Fruit fly (Drosophila melanogaster) whole organism, embryonic: Measurements from ENCODE around the gene kri.

Source experiments
- B-H2 ChIP-seq: fragments of 200-800 bp; sonication (Bioruptor generic); optimal IDR thresholded peaks from 2 replicates; lab custom pipeline; 2018; ENCODE audit warnings: missing biosample characterization, mild to moderate bottlenecking, missing genetic modification characterization
- CG11398 ChIP-seq: fragments of 200-800 bp; sonication (Bioruptor generic); optimal IDR thresholded peaks from 2 replicates; lab custom pipeline; 2016; ENCODE audit warnings: missing biosample characterization, missing genetic modification characterization
- CG11456 ChIP-seq: fragments of 200-800 bp; sonication (Bioruptor generic); IDR thresholded peaks from 3 replicates; pipeline ENCODE4 v1.3.6; 2022; ENCODE audit warnings: missing biosample characterization, missing genetic modification characterization
- CG11723 ChIP-seq: fragments of 200-800 bp; sonication (Bioruptor generic); optimal IDR thresholded peaks from 2 replicates; lab custom pipeline; 2017; ENCODE audit warnings: missing biosample characterization, mild to moderate bottlenecking, missing genetic modification characterization
- CG12071 ChIP-seq: fragments of 200-800 bp; sonication (Bioruptor generic); optimal IDR thresholded peaks from 3 replicates; lab custom pipeline; 2018; ENCODE audit warnings: missing biosample characterization, mild to moderate bottlenecking, missing genetic modification characterization
- CG12104 ChIP-seq: fragments of 200-800 bp; sonication (Bioruptor generic); optimal IDR thresholded peaks from 3 replicates; lab custom pipeline; 2016; ENCODE audit warnings: missing biosample characterization, missing genetic modification characterization
- CG15269 ChIP-seq: fragments of 200-800 bp; sonication (Bioruptor generic); optimal IDR thresholded peaks from 2 replicates; lab custom pipeline; 2018; ENCODE audit warnings: missing biosample characterization, mild to moderate bottlenecking, missing genetic modification characterization, moderate library complexity
- CG1529 ChIP-seq: fragments of 200-800 bp; sonication (Bioruptor generic); optimal IDR thresholded peaks from 3 replicates; lab custom pipeline; 2018; ENCODE audit warnings: missing biosample characterization, missing genetic modification characterization
- CG15601 ChIP-seq: fragments of 200-800 bp; sonication (Bioruptor generic); optimal IDR thresholded peaks from 3 replicates; lab custom pipeline; 2019; ENCODE audit warnings: missing biosample characterization, mild to moderate bottlenecking, missing genetic modification characterization, moderate library complexity
- CG16779 ChIP-seq: fragments of 200-800 bp; sonication (Bioruptor generic); IDR thresholded peaks from 2 replicates; pipeline ENCODE4 v1.3.6; 2022; ENCODE audit warnings: missing biosample characterization, missing genetic modification characterization
- CG17361 ChIP-seq: fragments of 200-800 bp; sonication (Bioruptor generic); IDR thresholded peaks from 3 replicates; pipeline ENCODE4 v1.3.6; 2022; ENCODE audit warnings: missing biosample characterization, missing genetic modification characterization
- CG17802 ChIP-seq: fragments of 200-800 bp; sonication (Bioruptor generic); optimal IDR thresholded peaks from 2 replicates; lab custom pipeline; 2018; ENCODE audit warnings: missing biosample characterization, mild to moderate bottlenecking, missing genetic modification characterization, moderate library complexity
- CG18476 ChIP-seq: fragments of 200-800 bp; sonication (Bioruptor generic); optimal IDR thresholded peaks from 2 replicates; lab custom pipeline; 2016; ENCODE audit warnings: missing biosample characterization, mild to moderate bottlenecking, missing genetic modification characterization
- CG32532 ChIP-seq: fragments of 200-800 bp; sonication (Bioruptor generic); IDR thresholded peaks from 2 replicates; pipeline ENCODE4 v1.3.6; 2022; ENCODE audit warnings: missing biosample characterization, missing genetic modification characterization
- CG3281 ChIP-seq: fragments of 200-800 bp; sonication (Bioruptor generic); optimal IDR thresholded peaks from 3 replicates; lab custom pipeline; 2017; ENCODE audit warnings: missing biosample characterization, mild to moderate bottlenecking, missing genetic modification characterization
- CG4404 ChIP-seq: fragments of 200-800 bp; sonication (Bioruptor generic); IDR thresholded peaks from 2 replicates; pipeline ENCODE4 v1.3.6; 2022; ENCODE audit warnings: missing biosample characterization, missing genetic modification characterization
- CG5245 ChIP-seq: fragments of 200-800 bp; sonication (Bioruptor generic); optimal IDR thresholded peaks from 3 replicates; lab custom pipeline; 2016; ENCODE audit warnings: missing biosample characterization, missing genetic modification characterization
- CG6813 ChIP-seq: fragments of 200-800 bp; sonication (Bioruptor generic); optimal IDR thresholded peaks from 2 replicates; lab custom pipeline; 2017; ENCODE audit warnings: missing biosample characterization, missing genetic modification characterization, mild to moderate bottlenecking, moderate library complexity, missing genetic modification reagents
- CG8089 ChIP-seq: fragments of 200-800 bp; sonication (Bioruptor generic); optimal IDR thresholded peaks from 3 replicates; lab custom pipeline; 2016; ENCODE audit warnings: missing biosample characterization, missing genetic modification characterization
- CG9437 ChIP-seq: fragments of 200-800 bp; sonication (Bioruptor generic); optimal IDR thresholded peaks from 2 replicates; lab custom pipeline; 2018; ENCODE audit warnings: missing biosample characterization, mild to moderate bottlenecking, missing genetic modification characterization
- CG9817 ChIP-seq: fragments of 200-800 bp; sonication (Bioruptor generic); optimal IDR thresholded peaks from 2 replicates; lab custom pipeline; 2018; ENCODE audit warnings: missing biosample characterization, mild to moderate bottlenecking, missing genetic modification characterization, moderate library complexity
- CoRest ChIP-seq: fragments of 200-800 bp; sonication (Bioruptor generic); optimal IDR thresholded peaks from 3 replicates; lab custom pipeline; 2018; ENCODE audit warnings: missing biosample characterization, mild to moderate bottlenecking, missing genetic modification characterization, moderate library complexity
- D19B ChIP-seq: fragments of 200-800 bp; sonication (Bioruptor generic); optimal IDR thresholded peaks from 2 replicates; lab custom pipeline; 2017; ENCODE audit warnings: missing biosample characterization, mild to moderate bottlenecking, missing genetic modification characterization
- Dbx ChIP-seq: fragments of 200-800 bp; sonication (Bioruptor generic); IDR thresholded peaks from 3 replicates; pipeline ENCODE4 v1.3.6; 2022; ENCODE audit warnings: missing biosample characterization, missing genetic modification characterization
- Dll ChIP-seq: fragments of 200-800 bp; sonication (Bioruptor generic); IDR thresholded peaks from 4 replicates; pipeline ENCODE4 v1.3.6; 2022; ENCODE audit warnings: missing biosample characterization, missing genetic modification characterization; ENCODE audit not compliant: partially characterized antibody
- GATAe ChIP-seq: fragments of 200-800 bp; sonication (Bioruptor generic); conservative IDR thresholded peaks from 2 replicates; pipeline ENCODE4 v1.3.6; 2022; ENCODE audit warnings: missing biosample characterization, missing genetic modification characterization
- H15 ChIP-seq: fragments of 200-800 bp; sonication (Bioruptor generic); IDR thresholded peaks from 3 replicates; pipeline ENCODE4 v1.3.6; 2022; ENCODE audit warnings: missing biosample characterization, missing genetic modification characterization
- HLH3B ChIP-seq: fragments of 200-800 bp; sonication (Bioruptor generic); IDR thresholded peaks from 2 replicates; pipeline ENCODE4 v1.3.6; 2022; ENCODE audit warnings: missing biosample characterization, missing genetic modification characterization
- MTF-1 ChIP-seq: fragments of 200-800 bp; sonication (Bioruptor generic); optimal IDR thresholded peaks from 2 replicates; lab custom pipeline; 2018; ENCODE audit warnings: missing biosample characterization, mild to moderate bottlenecking, missing genetic modification characterization, borderline replicate concordance
- Myb ChIP-seq: fragments of 200-800 bp; sonication (Bioruptor generic); optimal IDR thresholded peaks from 2 replicates; lab custom pipeline; 2016; ENCODE audit warnings: missing biosample characterization, missing genetic modification characterization
- Side ChIP-seq: fragments of 200-800 bp; sonication (Bioruptor generic); optimal IDR thresholded peaks from 2 replicates; lab custom pipeline; 2016; ENCODE audit warnings: missing biosample characterization, missing genetic modification characterization
- Spps ChIP-seq: fragments of 200-800 bp; sonication (Bioruptor generic); optimal IDR thresholded peaks from 2 replicates; lab custom pipeline; 2018; ENCODE audit warnings: missing biosample characterization, mild to moderate bottlenecking, missing genetic modification characterization
- Ssrp ChIP-seq: fragments of 200-800 bp; sonication (Bioruptor generic); optimal IDR thresholded peaks from 2 replicates; lab custom pipeline; 2018; ENCODE audit warnings: missing biosample characterization, mild to moderate bottlenecking, missing genetic modification characterization, moderate library complexity
- ap ChIP-seq: fragments of 200-800 bp; sonication (Bioruptor generic); IDR thresholded peaks from 2 replicates; pipeline ENCODE4 v1.3.6; 2022; ENCODE audit warnings: missing biosample characterization, missing genetic modification characterization
- ara ChIP-seq: fragments of 200-800 bp; sonication (Bioruptor generic); IDR thresholded peaks from 2 replicates; pipeline ENCODE4 v1.3.6; 2022; ENCODE audit warnings: missing biosample characterization, missing genetic modification characterization
- ash1 ChIP-seq: fragments of 200-800 bp; sonication (Bioruptor generic); optimal IDR thresholded peaks from 2 replicates; lab custom pipeline; 2018; ENCODE audit warnings: missing biosample characterization, mild to moderate bottlenecking, missing genetic modification characterization
- bcd ChIP-seq: fragments of 200-800 bp; sonication (Bioruptor generic); optimal IDR thresholded peaks from 2 replicates; lab custom pipeline; 2017; ENCODE audit warnings: missing biosample characterization, mild to moderate bottlenecking, missing genetic modification characterization
- croc ChIP-seq: fragments of 200-800 bp; sonication (Bioruptor generic); conservative IDR thresholded peaks from 3 replicates; pipeline ENCODE4 v1.3.6; 2022; ENCODE audit warnings: missing biosample characterization, missing genetic modification characterization
- dysf ChIP-seq: fragments of 200-800 bp; sonication (Bioruptor generic); IDR thresholded peaks from 3 replicates; pipeline ENCODE4 v1.3.6; 2022; ENCODE audit warnings: missing biosample characterization, missing genetic modification characterization
- eyg ChIP-seq: fragments of 200-800 bp; sonication (Bioruptor generic); optimal IDR thresholded peaks from 3 replicates; lab custom pipeline; 2016; ENCODE audit warnings: missing biosample characterization, missing genetic modification characterization
- jing ChIP-seq: fragments of 200-800 bp; sonication (Bioruptor generic); optimal IDR thresholded peaks from 2 replicates; lab custom pipeline; 2018; ENCODE audit warnings: missing biosample characterization, mild to moderate bottlenecking, missing genetic modification characterization
- lola ChIP-seq, 3 experiments: fragments of >200 bp in 2 of 3; fragments of 200-800 bp in 1 of 3; sonication (Bioruptor generic) in 1 of 3; optimal IDR thresholded peaks; 2 replicates each; lab custom pipeline; 2017 to 2019; ENCODE audit warnings: missing biosample characterization in 3 of 3, missing genetic modification characterization in 3 of 3, mild to moderate bottlenecking in 1 of 3, moderate library complexity in 1 of 3
- nau ChIP-seq: fragments of 200-800 bp; sonication (Bioruptor generic); optimal IDR thresholded peaks from 3 replicates; lab custom pipeline; 2017; ENCODE audit warnings: missing biosample characterization, mild to moderate bottlenecking, missing genetic modification characterization, missing genetic modification reagents
- nerfin-2 ChIP-seq: fragments of 200-800 bp; sonication (Bioruptor generic); IDR thresholded peaks from 2 replicates; pipeline ENCODE4 v1.3.6; 2022; ENCODE audit warnings: missing biosample characterization, missing genetic modification characterization; ENCODE audit not compliant: partially characterized antibody
- otp ChIP-seq: fragments of 200-800 bp; sonication (Bioruptor generic); IDR thresholded peaks from 3 replicates; pipeline ENCODE4, ENCODE4 v1.3.6; 2022; ENCODE audit warnings: missing biosample characterization, missing genetic modification characterization
- phol ChIP-seq: fragments of 200-800 bp; sonication (Bioruptor generic); optimal IDR thresholded peaks from 3 replicates; lab custom pipeline; 2018; ENCODE audit warnings: missing biosample characterization, mild to moderate bottlenecking, missing genetic modification characterization, moderate library complexity
- pita ChIP-seq: fragments of 200-800 bp; sonication (Bioruptor generic); optimal IDR thresholded peaks from 2 replicates; lab custom pipeline; 2017; ENCODE audit warnings: missing biosample characterization, mild to moderate bottlenecking, missing genetic modification characterization
- ro ChIP-seq: fragments of 200-800 bp; sonication (Bioruptor generic); IDR thresholded peaks from 2 replicates; pipeline ENCODE4 v1.3.6; 2022; ENCODE audit warnings: missing biosample characterization, missing genetic modification characterization
- salm ChIP-seq: fragments of 200-800 bp; sonication (Bioruptor generic); optimal IDR thresholded peaks from 2 replicates; lab custom pipeline; 2018; ENCODE audit warnings: missing biosample characterization, mild to moderate bottlenecking, missing genetic modification characterization
- shn ChIP-seq: fragments of 200-800 bp; sonication (Bioruptor generic); optimal IDR thresholded peaks from 3 replicates; lab custom pipeline; 2016; ENCODE audit warnings: missing biosample characterization, missing genetic modification characterization
- stwl ChIP-seq: fragments of 200-800 bp; sonication (Bioruptor generic); optimal IDR thresholded peaks from 3 replicates; lab custom pipeline; 2018; ENCODE audit warnings: missing biosample characterization, mild to moderate bottlenecking, missing genetic modification characterization, moderate library complexity
- usp ChIP-seq: fragments of >200 bp; optimal IDR thresholded peaks from 2 replicates; lab custom pipeline; 2017; ENCODE audit warnings: missing biosample characterization, missing genetic modification characterization

The kri gene

DNA sequence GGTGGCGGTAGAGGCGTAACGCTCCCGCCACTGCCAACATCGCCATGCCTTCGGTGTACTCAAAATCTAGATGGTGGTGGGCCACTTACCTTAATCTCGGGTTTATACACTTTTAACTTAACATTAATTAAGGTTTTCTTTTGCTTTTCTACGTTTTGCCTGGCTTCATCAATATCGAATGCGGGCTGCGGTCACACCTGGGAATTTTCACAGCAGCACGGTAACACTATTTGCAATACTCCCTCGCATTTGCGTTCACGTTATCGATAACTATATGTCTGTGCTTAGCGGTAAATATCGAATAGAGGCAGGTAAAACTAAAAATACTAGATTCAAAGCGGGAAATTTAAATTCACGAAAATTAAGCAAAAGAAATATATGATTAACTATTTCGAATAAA, 16.8 kb upstream of the kri start, which contains the start of gene Bre1 (continued):
- TF ChIP-seq croc (no peak), salm (tag; lab: Kevin White, UChicago) (no peak), CG18476 (GFP tag; lab: Kevin White, UChicago) (no peak), nau (GFP tag; lab: Kevin White, UChicago) (no peak), MTF-1 (GFP tag; lab: Kevin White, UChicago) (no peak), CG3281 (no peak), Dll (peak; percentile 77), ara (GFP tag; lab: Robert Waterston, UW) (no peak), pita (GFP tag; lab: Kevin White, UChicago) (no peak), CG8089 (GFP tag; lab: Kevin White, UChicago) (no peak), bcd (GFP tag; lab: Kevin White, UChicago) (no peak), nerfin-2 (GFP tag; lab: Robert Waterston, UW) (peak; percentile 52), CG9437 (GFP tag; lab: Kevin White, UChicago) (no peak), Dbx (0 out of 3 replicates have a peak, but pooled peaks have one; percentile 15), Myb (GFP tag; lab: Kevin White, UChicago) (peak; percentile 31), CG11723 (no peak), HLH3B (GFP tag; lab: Robert Waterston, UW) (no peak), B-H2 (GFP tag; lab: Kevin White, UChicago) (peak; percentile 11), CG15269 (no peak), eyg (no peak), Ssrp (tag; lab: Kevin White, UChicago) (no peak), CG1529 (no peak), lola (GFP tag; optimal IDR thresholded peaks at IDR 0.05; lab: Kevin White, UChicago) (no peak), D19B (GFP tag; lab: Kevin White, UChicago) (no peak), CoRest (tag; lab: Kevin White, UChicago) (peak; percentile 24), CG12071 (GFP tag; lab: Kevin White, UChicago) (no peak), CG12104 (GFP tag; lab: Kevin White, UChicago) (no peak), CG17802 (tag; lab: Kevin White, UChicago) (no peak), usp (GFP tag; lab: Kevin White, UChicago) (no peak), phol (tag; lab: Kevin White, UChicago) (peak; percentile 72), CG6813 (no peak), otp (no peak), CG11398 (GFP tag; lab: Kevin White, UChicago) (no peak), CG5245 (GFP tag; lab: Kevin White, UChicago) (no peak), stwl (tag; lab: Kevin White, UChicago) (peak; percentile 78), Side (GFP tag; lab: Kevin White, UChicago) (no peak), ap (GFP tag; lab: Robert Waterston, UW) (no peak), CG15601 (tag; lab: Kevin White, UChicago) (no peak), jing (GFP tag; lab: Kevin White, UChicago) (no peak), H15 (no peak), GATAe (no peak), CG11456 (no peak), CG32532 (GFP tag; lab: Robert Waterston, UW) (no peak), ro (GFP tag; lab: Robert Waterston, UW) (no peak), shn (GFP tag; lab: Kevin White, UChicago) (no peak), CG17361 (no peak), dysf (GFP tag; lab: Robert Waterston, UW) (no peak), Spps (no peak), CG9817 (no peak), CG4404 (GFP tag; lab: Robert Waterston, UW) (no peak), CG16779 (GFP tag; lab: Robert Waterston, UW) (no peak), ash1 (GFP tag; lab: Kevin White, UChicago) (no peak)
